Worm (Caenorhabditis elegans) whole organism, L3 larva: ENCODE data around the gene Y54G2A.26.

Source experiments
- R02D3.7 ChIP-seq: fragments of 150-350 bp; optimal IDR thresholded peaks from 2 replicates; lab custom pipeline; 2014; ENCODE audit warnings: missing biosample characterization, missing genetic modification characterization
- ZK546.5 ChIP-seq: sonication (generic microtip); optimal IDR thresholded peaks from 2 replicates; lab custom pipeline; 2017; ENCODE audit warnings: missing biosample characterization, missing genetic modification characterization
- aly-2 ChIP-seq: fragments of 150-350 bp; optimal IDR thresholded peaks from 2 replicates; lab custom pipeline; 2014; ENCODE audit warnings: missing biosample characterization, missing genetic modification characterization
- ama-1 ChIP-seq: fragments of 150-350 bp; optimal IDR thresholded peaks from 2 replicates; lab custom pipeline; 2018
- ceh-28 ChIP-seq: fragments of 150-350 bp; optimal IDR thresholded peaks from 2 replicates; lab custom pipeline; 2014; ENCODE audit warnings: missing biosample characterization, missing genetic modification reagents, missing genetic modification characterization
- ceh-9 ChIP-seq: sonication (generic microtip); optimal IDR thresholded peaks from 2 replicates; lab custom pipeline; 2018; ENCODE audit warnings: missing biosample characterization, missing genetic modification characterization
- daf-12 ChIP-seq: fragments of 150-350 bp; optimal IDR thresholded peaks from 2 replicates; lab custom pipeline; 2014; ENCODE audit warnings: missing biosample characterization, missing genetic modification reagents, missing genetic modification characterization
- egl-5 ChIP-seq: fragments of 150-350 bp; optimal IDR thresholded peaks from 2 replicates; lab custom pipeline; 2017; ENCODE audit warnings: missing biosample characterization, missing genetic modification reagents, missing genetic modification characterization, inconsistent platforms
- elt-1 ChIP-seq: fragments of 150-350 bp; optimal IDR thresholded peaks from 2 replicates; lab custom pipeline; 2014; ENCODE audit warnings: missing biosample characterization, missing genetic modification characterization
- elt-2 ChIP-seq: sonication (generic microtip); optimal IDR thresholded peaks from 2 replicates; lab custom pipeline; 2016; ENCODE audit warnings: missing genetic modification reagents, mild to moderate bottlenecking, missing genetic modification characterization, missing compliant biosample characterization
- eor-1 ChIP-seq, 2 experiments: fragments of 150-350 bp; optimal IDR thresholded peaks; 2 replicates each; lab custom pipeline; 2014 to 2018; ENCODE audit warnings: missing biosample characterization in 2 of 2, missing genetic modification characterization in 2 of 2
- fkh-10 ChIP-seq: sonication (generic microtip); optimal IDR thresholded peaks from 2 replicates; lab custom pipeline; 2017; ENCODE audit warnings: missing biosample characterization, missing genetic modification reagents, missing genetic modification characterization
- hmg-11 ChIP-seq: sonication (generic microtip); optimal IDR thresholded peaks from 2 replicates; lab custom pipeline; 2016; ENCODE audit warnings: missing genetic modification characterization, missing compliant biosample characterization
- jun-1 ChIP-seq: fragments of 150-350 bp; optimal IDR thresholded peaks from 2 replicates; lab custom pipeline; 2014; ENCODE audit warnings: missing biosample characterization, missing genetic modification reagents, missing genetic modification characterization
- lin-39 ChIP-seq: fragments of 150-350 bp; optimal IDR thresholded peaks from 2 replicates; lab custom pipeline; 2018; ENCODE audit warnings: missing biosample characterization, missing genetic modification reagents, missing genetic modification characterization
- mml-1 ChIP-seq: fragments of 150-350 bp; sonication (generic microtip); optimal IDR thresholded peaks from 3 replicates; lab custom pipeline; 2014; ENCODE audit warnings: missing biosample characterization, missing genetic modification characterization
- nfya-1 ChIP-seq: sonication (generic microtip); optimal IDR thresholded peaks from 2 replicates; lab custom pipeline; 2017; ENCODE audit warnings: missing genetic modification characterization, mild to moderate bottlenecking, missing compliant biosample characterization, antibody characterized with exemption, moderate library complexity; ENCODE audit not compliant: insufficient read depth
- nhr-11 ChIP-seq: fragments of 150-350 bp; optimal IDR thresholded peaks from 2 replicates; lab custom pipeline; 2014; ENCODE audit warnings: missing biosample characterization, missing genetic modification characterization
- nhr-12 ChIP-seq: fragments of 150-350 bp; optimal IDR thresholded peaks from 2 replicates; lab custom pipeline; 2014; ENCODE audit warnings: missing biosample characterization, missing genetic modification characterization
- nhr-23 ChIP-seq: fragments of 150-350 bp; optimal IDR thresholded peaks from 2 replicates; lab custom pipeline; 2014; ENCODE audit warnings: missing biosample characterization, missing genetic modification reagents, missing genetic modification characterization
- nhr-237 ChIP-seq: fragments of 150-350 bp; optimal IDR thresholded peaks from 2 replicates; lab custom pipeline; 2014; ENCODE audit warnings: missing biosample characterization, missing genetic modification characterization
- nhr-25 ChIP-seq: sonication (generic microtip); optimal IDR thresholded peaks from 2 replicates; lab custom pipeline; 2017; ENCODE audit warnings: missing biosample characterization, missing genetic modification characterization
- nhr-43 ChIP-seq: sonication (generic microtip); optimal IDR thresholded peaks from 2 replicates; lab custom pipeline; 2016; ENCODE audit warnings: mild to moderate bottlenecking, missing genetic modification characterization, missing compliant biosample characterization; ENCODE audit not compliant: poor library complexity, severe bottlenecking
- nhr-67 ChIP-seq: fragments of 150-350 bp; optimal IDR thresholded peaks from 2 replicates; lab custom pipeline; 2014; ENCODE audit warnings: missing biosample characterization, missing genetic modification characterization
- nhr-76 ChIP-seq: fragments of 150-350 bp; sonication (generic microtip); optimal IDR thresholded peaks from 5 replicates; lab custom pipeline; 2014; ENCODE audit warnings: missing biosample characterization, missing genetic modification characterization
- nhr-77 ChIP-seq: fragments of 150-350 bp; optimal IDR thresholded peaks from 2 replicates; lab custom pipeline; 2014; ENCODE audit warnings: missing biosample characterization, missing genetic modification characterization
- pha-4 ChIP-seq: fragments of 150-350 bp; optimal IDR thresholded peaks from 2 replicates; lab custom pipeline; 2014; ENCODE audit warnings: missing biosample characterization, missing genetic modification reagents, missing genetic modification characterization
- pqm-1 ChIP-seq: fragments of 150-350 bp; optimal IDR thresholded peaks from 2 replicates; lab custom pipeline; 2017; ENCODE audit warnings: missing biosample characterization, missing genetic modification characterization, inconsistent platforms
- sea-2 ChIP-seq: fragments of 150-350 bp; sonication (generic microtip); optimal IDR thresholded peaks from 4 replicates; lab custom pipeline; 2014; ENCODE audit warnings: missing biosample characterization, missing genetic modification reagents, missing genetic modification characterization
- skn-1 ChIP-seq: fragments of 150-350 bp; optimal IDR thresholded peaks from 2 replicates; lab custom pipeline; 2014; ENCODE audit warnings: missing biosample characterization, missing genetic modification characterization
- tbx-2 ChIP-seq: sonication (generic microtip); optimal IDR thresholded peaks from 2 replicates; lab custom pipeline; 2016; ENCODE audit warnings: mild to moderate bottlenecking, missing genetic modification characterization, missing compliant biosample characterization
- unc-39 ChIP-seq: sonication (generic microtip); optimal IDR thresholded peaks from 4 replicates; lab custom pipeline; 2017; ENCODE audit warnings: missing biosample characterization, missing genetic modification characterization
- ztf-11 ChIP-seq: fragments of 150-350 bp; optimal IDR thresholded peaks from 2 replicates; lab custom pipeline; 2014; ENCODE audit warnings: missing biosample characterization, missing genetic modification characterization
- ztf-4 ChIP-seq: fragments of 150-350 bp; optimal IDR thresholded peaks from 2 replicates; lab custom pipeline; 2014; ENCODE audit warnings: missing biosample characterization, missing genetic modification characterization

Y54G2A.26 gene

ce11 chrIV:2993278-2993899 lies 1.9 kb downstream of the Y54G2A.26 start (continued):
- TF ChIP-seq nhr-43 (tag; lab: Kevin White, UChicago): no peak
- TF ChIP-seq daf-12 (tag; lab: Kevin White, UChicago): no peak
- peak; percentile 82 for TF ChIP-seq nfya-1 (tag; lab: Kevin White, UChicago)
- no peak for TF ChIP-seq ztf-11 (tag; lab: Kevin White, UChicago)
- TF ChIP-seq sea-2: no peak
- no peak for TF ChIP-seq tbx-2 (tag; lab: Kevin White, UChicago)
- TF ChIP-seq nhr-11 (tag; lab: Kevin White, UChicago): no peak
- TF ChIP-seq jun-1 (tag; lab: Kevin White, UChicago): no peak
- peak; percentile 40 for TF ChIP-seq nhr-25 (tag; lab: Kevin White, UChicago)
- no peak for TF ChIP-seq egl-5 (tag; lab: Kevin White, UChicago)
- TF ChIP-seq elt-2: no peak
- TF ChIP-seq elt-1 (tag; lab: Kevin White, UChicago): no peak
- TF ChIP-seq skn-1 (tag; lab: Kevin White, UChicago): peak; percentile 11
- no peak for TF ChIP-seq nhr-67 (tag; lab: Kevin White, UChicago)
- no peak for TF ChIP-seq R02D3.7 (tag; lab: Kevin White, UChicago)
- TF ChIP-seq nhr-23: no peak
- no peak for TF ChIP-seq aly-2 (tag; lab: Kevin White, UChicago)
- peak; percentile 21 for TF ChIP-seq pha-4 (tag; lab: Kevin White, UChicago)
- no peak for TF ChIP-seq unc-39
- TF ChIP-seq ama-1 (lab: Kevin White, UChicago): no peak

DNA sequence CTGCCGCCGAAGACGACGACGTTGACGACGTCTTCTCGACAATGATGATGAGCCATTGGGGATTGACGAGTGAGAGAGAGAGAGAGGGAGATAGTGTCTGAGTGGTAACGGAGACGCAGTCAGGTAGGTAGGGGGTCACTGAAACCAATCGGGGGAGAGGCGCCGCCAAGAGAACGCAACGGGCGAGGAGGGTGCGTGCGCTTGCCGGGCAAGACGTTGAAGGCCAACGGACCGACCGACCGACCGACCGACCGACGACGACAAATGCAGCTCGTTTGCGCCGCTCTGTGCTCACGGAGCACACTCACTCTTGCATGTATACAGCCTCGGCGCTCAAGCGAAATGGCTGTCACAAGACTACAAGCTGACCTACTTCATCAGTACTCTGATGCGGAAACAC lies 4.8 kb downstream of the Y54G2A.26 start:
- TF ChIP-seq elt-1 (tag; lab: Kevin White, UChicago): no peak
- no peak for TF ChIP-seq skn-1 (tag; lab: Kevin White, UChicago)
- peak; percentile 75 for TF ChIP-seq nfya-1 (tag; lab: Kevin White, UChicago)
- TF ChIP-seq nhr-67 (tag; lab: Kevin White, UChicago): no peak
- TF ChIP-seq tbx-2 (tag; lab: Kevin White, UChicago): peak; percentile 12
- peak; percentile 8 for TF ChIP-seq hmg-11 (tag; lab: Kevin White, UChicago)
- peak; percentile 87 for TF ChIP-seq lin-39 (tag; lab: Kevin White, UChicago)
- no peak for TF ChIP-seq nhr-23

DNA sequence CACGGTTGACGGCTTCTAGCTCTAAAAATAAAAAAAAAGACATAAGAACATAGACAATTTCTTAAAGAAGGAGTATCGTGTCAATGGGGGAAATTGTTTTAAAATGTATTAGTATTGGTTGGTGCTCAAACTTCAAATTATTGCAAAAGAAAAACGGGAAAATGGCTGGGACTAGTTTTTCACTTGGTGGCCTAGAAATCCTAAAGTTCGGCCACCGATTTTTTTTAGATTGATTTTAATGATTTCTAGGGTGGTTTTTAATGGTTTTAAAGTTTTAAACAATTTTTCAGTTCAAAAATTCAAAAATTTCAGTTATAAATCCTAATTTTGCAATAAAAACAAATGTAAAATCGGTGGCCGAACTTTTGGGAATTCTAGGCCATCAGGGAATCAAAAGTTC lies 8.6 kb downstream of the Y54G2A.26 start:
- TF ChIP-seq pha-4 (tag; lab: Kevin White, UChicago) (no peak), ztf-11 (tag; lab: Kevin White, UChicago) (no peak), daf-12 (tag; lab: Kevin White, UChicago) (no peak), fkh-10 (GFP tag; lab: Kevin White, UChicago) (no peak), tbx-2 (tag; lab: Kevin White, UChicago) (no peak), mml-1 (tag; lab: Kevin White, UChicago) (no peak)

- TF ChIP-seq pha-4 (tag; lab: Kevin White, UChicago) (no peak), mml-1 (tag; lab: Kevin White, UChicago) (no peak), nhr-67 (tag; lab: Kevin White, UChicago) (no peak), ztf-11 (tag; lab: Kevin White, UChicago) (no peak), ceh-28 (tag; lab: Kevin White, UChicago) (no peak), fkh-10 (GFP tag; lab: Kevin White, UChicago) (no peak), ceh-9 (tag; lab: Kevin White, UChicago) (no peak), skn-1 (tag; lab: Kevin White, UChicago) (no peak), eor-1 (tag; optimal IDR thresholded peaks at IDR 0.05; lab: Kevin White, UChicago) (no peak), ztf-4 (no peak), nhr-11 (tag; lab: Kevin White, UChicago) (no peak), nhr-23 (no peak), R02D3.7 (tag; lab: Kevin White, UChicago) (no peak), nhr-77 (no peak), unc-39 (no peak), nhr-76 (no peak), ZK546.5 (tag; lab: Kevin White, UChicago) (no peak), nhr-43 (tag; lab: Kevin White, UChicago) (no peak)
Observed at ce11 chrIV:2982443-2982842, 12.8 kb downstream of the Y54G2A.26 start.

DNA sequence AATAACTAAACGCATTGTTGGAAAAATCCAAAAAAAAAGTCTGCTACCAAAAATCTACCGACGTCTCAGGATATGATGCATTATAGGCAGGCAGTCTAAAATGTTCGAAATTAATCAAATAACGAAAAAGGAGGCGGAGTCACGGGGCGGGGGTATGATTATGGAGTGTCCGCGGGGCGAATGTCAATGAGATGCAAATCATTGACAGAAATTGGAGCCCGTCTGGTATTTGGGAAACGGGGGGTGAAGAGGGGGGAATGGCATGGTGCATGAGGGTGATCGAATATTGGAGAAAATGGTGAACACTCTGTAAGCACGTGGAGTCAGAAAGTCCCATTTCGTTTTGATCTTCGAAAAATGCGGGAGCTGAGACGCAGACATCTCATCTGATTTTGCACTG lies 16.9 kb downstream of the Y54G2A.26 start, which contains the start of gene lad-2:
TSS of gene lad-2 (minus strand) at position 101 of the 400 bp plus-strand sequence.
- TF ChIP-seq ztf-11 (tag; lab: Kevin White, UChicago): no peak
- no peak for TF ChIP-seq ceh-28 (tag; lab: Kevin White, UChicago)
- TF ChIP-seq nhr-12 (tag; lab: Kevin White, UChicago): no peak
- TF ChIP-seq nhr-237 (tag; lab: Kevin White, UChicago): no peak
- no peak for TF ChIP-seq R02D3.7 (tag; lab: Kevin White, UChicago)
- no peak for TF ChIP-seq nhr-23
- TF ChIP-seq pqm-1 (tag; lab: Kevin White, UChicago): no peak
- TF ChIP-seq daf-12 (tag; lab: Kevin White, UChicago): no peak
- TF ChIP-seq eor-1 (tag; optimal IDR thresholded peaks at IDR 0.05; lab: Kevin White, UChicago): no peak
- no peak for TF ChIP-seq egl-5 (tag; lab: Kevin White, UChicago)
